Fruit fly (Drosophila melanogaster) whole organism, adult: ENCODE measurements around the gene CG17801.

Source experiments
- CG14711 ChIP-seq: fragments of 200-800 bp; sonication (Bioruptor generic); optimal IDR thresholded peaks from 2 replicates; lab custom pipeline; 2018; ENCODE audit warnings: missing biosample characterization, mild to moderate bottlenecking, missing genetic modification characterization, moderate library complexity
- CG1620 ChIP-seq: fragments of 200-800 bp; sonication (Bioruptor generic); optimal IDR thresholded peaks from 2 replicates; lab custom pipeline; 2016; ENCODE audit warnings: missing biosample characterization, missing genetic modification characterization
- CG7101 ChIP-seq: fragments of 200-800 bp; sonication (Bioruptor generic); optimal IDR thresholded peaks from 2 replicates; lab custom pipeline; 2018; ENCODE audit warnings: missing biosample characterization, mild to moderate bottlenecking, missing genetic modification characterization, moderate library complexity
- Clk ChIP-seq: fragments of 200-800 bp; sonication (Bioruptor generic); optimal IDR thresholded peaks from 2 replicates; lab custom pipeline; 2017; ENCODE audit warnings: missing biosample characterization, missing genetic modification characterization
- bab1 ChIP-seq: fragments of 200-800 bp; sonication (Bioruptor generic); optimal IDR thresholded peaks from 3 replicates; lab custom pipeline; 2019; ENCODE audit warnings: missing biosample characterization, mild to moderate bottlenecking, missing genetic modification characterization, moderate library complexity
- kay ChIP-seq: fragments of 200-800 bp; sonication (Bioruptor generic); peaks from one replicate; lab custom pipeline; 2016; ENCODE audit warnings: missing biosample characterization, missing genetic modification characterization, borderline replicate concordance
- ovo ChIP-seq: fragments of 200-800 bp; sonication (Bioruptor generic); optimal IDR thresholded peaks from 2 replicates; lab custom pipeline; 2016; ENCODE audit warnings: missing biosample characterization, missing genetic modification characterization
- pad ChIP-seq: fragments of 200-800 bp; sonication (Bioruptor generic); optimal IDR thresholded peaks from 3 replicates; lab custom pipeline; 2017; ENCODE audit warnings: missing biosample characterization, missing genetic modification characterization, mild to moderate bottlenecking, moderate library complexity, missing genetic modification reagents
- toe ChIP-seq: fragments of 200-800 bp; sonication (Bioruptor generic); optimal IDR thresholded peaks from 2 replicates; lab custom pipeline; 2016; ENCODE audit warnings: missing biosample characterization, missing genetic modification characterization

dm6 chr3R:17781371-17781770 is 25.5 kb downstream of the CG17801 start:
- TF ChIP-seq CG7101 (tag; lab: Kevin White, UChicago) (peak; percentile 48), CG1620 (GFP tag; lab: Kevin White, UChicago) (no peak), toe (GFP tag; lab: Kevin White, UChicago) (peak; percentile 58), ovo (GFP tag; lab: Kevin White, UChicago) (no peak), Clk (GFP tag; lab: Kevin White, UChicago) (no peak), CG14711 (tag; lab: Kevin White, UChicago) (peak; percentile 54), pad (no peak), kay (peak; percentile 72), bab1 (no peak)
